Fruit fly (Drosophila melanogaster): ENCODE results near the gene CG2111.
"Not testable (repeated sequence)": the region's sequence is repeated elsewhere in the genome, so short reads cannot be mapped to it uniquely, and the experiment has no call there.

CG2111 gene

DNA sequence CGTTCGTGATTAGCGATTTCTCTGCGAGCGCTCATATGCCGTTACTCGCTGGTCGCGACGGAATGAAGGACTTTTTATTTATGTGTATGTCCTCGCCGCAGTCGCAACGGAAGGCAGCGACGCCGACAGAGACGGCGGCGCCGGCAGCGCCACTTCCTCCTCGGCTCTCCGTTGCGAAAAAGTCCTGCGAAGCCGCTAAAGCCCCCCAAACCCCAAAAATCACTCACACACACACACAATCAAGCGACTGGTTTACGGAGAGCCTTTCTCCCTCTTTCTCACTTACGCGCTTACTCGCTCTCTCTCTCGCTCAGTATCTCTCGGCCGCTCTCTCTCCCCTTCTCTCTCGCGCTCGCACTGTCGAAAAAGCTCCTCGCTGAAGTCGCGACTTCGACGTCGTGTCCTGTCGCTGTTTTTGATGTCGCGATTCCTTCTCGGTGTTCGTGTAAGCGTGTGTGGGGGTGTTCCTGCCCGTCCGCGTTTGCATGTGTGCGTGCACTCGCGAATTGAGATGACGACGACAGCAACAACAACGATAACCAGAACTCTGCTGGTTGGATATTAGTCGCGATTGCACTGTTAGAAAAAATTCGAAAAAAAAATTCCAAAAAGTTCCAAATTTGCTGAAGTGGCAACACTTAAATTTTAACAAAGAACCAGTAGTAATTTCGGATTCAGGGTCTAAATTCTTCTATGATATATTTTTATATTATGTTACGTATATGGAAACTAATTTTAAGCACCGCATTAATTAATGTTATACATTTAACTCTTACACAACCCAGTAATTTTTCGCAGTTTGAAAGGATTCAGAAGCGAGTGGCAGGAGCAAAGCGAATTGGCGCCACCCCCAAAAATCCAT is 37.1 kb upstream of the CG2111 start, which contains the start of gene CG43347 (continued):
- TF ChIP-seq dsf (GFP tag; optimal IDR thresholded peaks at IDR 0.05; ENCODE audit: borderline replicate concordance) (no peak), h (GFP tag; optimal IDR thresholded peaks at IDR 0.05) (peak; percentile 19), N (GFP tag; optimal IDR thresholded peaks at IDR 0.05) (no peak), dmrt93B (GFP tag; optimal IDR thresholded peaks at IDR 0.05) (peak; percentile 20), Jra (GFP tag; optimal IDR thresholded peaks at IDR 0.05) (no peak)

DNA sequence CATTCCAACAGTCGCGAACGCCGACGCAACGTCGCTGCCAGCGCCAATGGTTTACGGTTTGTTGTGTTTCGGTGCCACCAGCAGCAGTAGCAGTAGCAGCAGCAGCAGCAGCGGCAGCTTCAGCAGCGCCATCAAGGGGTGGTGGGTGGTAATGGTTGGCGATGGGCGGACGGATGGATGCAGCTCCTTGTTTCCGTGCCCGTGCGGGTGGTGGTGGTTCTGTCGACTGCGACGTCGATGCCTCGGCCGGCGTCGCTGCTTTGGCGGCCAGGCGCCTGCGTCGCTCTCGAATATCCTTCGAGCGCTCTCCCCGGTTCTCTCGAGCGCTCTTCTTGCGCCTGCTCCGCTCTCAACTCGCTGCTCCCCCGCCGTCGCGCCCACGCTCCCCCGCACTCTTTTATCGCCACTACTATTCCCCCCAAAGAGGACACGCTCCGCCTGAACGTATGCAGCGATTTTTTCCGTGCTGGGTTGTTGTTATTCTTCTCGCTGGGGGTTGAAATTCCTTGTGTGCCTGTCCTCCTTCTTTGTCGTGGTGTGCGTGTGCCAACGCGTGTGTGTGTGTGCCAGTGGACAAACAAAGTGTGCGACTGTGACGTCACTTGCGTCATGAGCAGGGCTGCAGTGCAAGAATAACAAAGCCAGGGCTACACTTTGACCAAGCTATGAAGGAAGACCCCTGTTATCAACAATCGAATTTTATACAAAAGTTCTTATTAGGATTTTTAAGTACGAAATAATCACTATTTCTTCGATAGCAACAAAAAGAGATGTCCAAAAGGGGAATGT is 36.1 kb upstream of the CG2111 start:
- TF ChIP-seq brk (GFP tag; optimal IDR thresholded peaks at IDR 0.05) (no peak), tai (GFP tag; optimal IDR thresholded peaks at IDR 0.05) (no peak), dmrt93B (GFP tag; optimal IDR thresholded peaks at IDR 0.05) (no peak), pan (optimal IDR thresholded peaks at IDR 0.05) (no peak), Jra (GFP tag; optimal IDR thresholded peaks at IDR 0.05) (no peak), Hr78 (GFP tag; optimal IDR thresholded peaks at IDR 0.05) (no peak), usp (GFP tag; optimal IDR thresholded peaks at IDR 0.05) (no peak), Hr83 (GFP tag; optimal IDR thresholded peaks at IDR 0.05; ENCODE audit: poor library complexity, severe bottlenecking) (no peak), GATAd (GFP tag; optimal IDR thresholded peaks at IDR 0.05) (no peak), Dfd (GFP tag; optimal IDR thresholded peaks at IDR 0.05) (no peak), CG9705 (GFP tag; optimal IDR thresholded peaks at IDR 0.05) (no peak), fru (GFP tag; optimal IDR thresholded peaks at IDR 0.05) (no peak), OdsH (GFP tag; optimal IDR thresholded peaks at IDR 0.05) (no peak)

DNA sequence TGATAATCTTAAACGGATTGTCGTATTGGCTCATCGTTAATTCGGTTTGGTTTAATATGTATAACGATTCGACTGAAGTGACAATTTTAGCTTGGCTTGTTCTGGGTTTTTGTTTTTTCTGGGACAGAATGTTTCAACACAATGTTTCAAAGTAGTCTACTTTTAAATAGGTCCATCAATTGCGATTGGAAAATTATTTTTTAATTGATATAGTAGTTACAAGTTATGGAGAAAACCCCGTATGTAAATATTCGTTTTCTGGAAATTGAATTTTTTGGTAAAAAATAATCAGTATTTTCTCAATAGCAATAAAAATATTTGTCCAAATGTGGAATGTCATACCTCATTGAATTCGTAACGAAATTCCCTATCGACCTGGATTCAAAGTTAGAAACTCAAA is 34.4 kb upstream of the CG2111 start, which contains the start of gene Rab9Db:
Gene Rab9Db (minus strand): TSS at position 101 of the 400 bp plus-strand sequence.
- TF ChIP-seq dl (GFP tag; optimal IDR thresholded peaks at IDR 0.05; ENCODE audit: insufficient read depth in 1 of 2, partially characterized antibody in 2 of 2); Abd-B (GFP tag; optimal IDR thresholded peaks at IDR 0.05); brk (GFP tag; optimal IDR thresholded peaks at IDR 0.05): not testable (repeated sequence)

DNA sequence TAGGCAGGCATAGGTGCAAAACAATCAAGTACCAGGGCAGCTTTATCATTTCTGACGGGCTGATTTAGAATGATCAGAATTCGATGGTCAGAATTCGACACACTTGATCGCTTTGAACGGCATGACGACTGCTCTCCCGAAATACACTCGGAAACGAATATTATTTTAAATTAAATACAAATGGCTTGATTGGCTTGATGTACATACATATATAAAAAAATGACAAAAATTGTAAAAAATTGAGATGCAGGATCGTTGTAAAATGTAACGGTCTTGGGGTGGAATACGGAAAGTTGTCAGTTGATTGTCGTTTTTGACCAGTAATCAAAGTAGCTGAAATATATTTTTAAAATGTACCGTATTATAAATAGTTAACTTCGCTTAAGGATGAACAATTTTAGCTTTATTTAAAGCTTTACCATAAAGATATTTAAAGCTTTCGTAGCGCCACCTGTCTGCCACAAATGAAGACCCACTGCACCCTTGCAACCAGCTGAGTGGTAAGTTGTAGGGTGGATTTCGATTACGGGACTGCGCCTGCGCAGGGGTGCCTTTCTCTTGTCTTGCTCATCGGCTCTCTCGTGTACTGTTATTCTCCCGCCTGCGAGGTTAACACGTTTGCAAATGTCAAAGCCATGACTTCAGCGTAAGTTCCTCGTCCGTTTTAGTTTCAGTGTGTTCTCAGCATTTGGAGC is 30.3 kb upstream of the CG2111 start, which contains the start of the genes CG9806 and X11Lbeta:
Gene CG9806 (minus strand): TSS at position 51 of the 695 bp plus-strand sequence.
Gene X11Lbeta (plus strand): TSS at position 676 of the 695 bp plus-strand sequence.
- no peak for TF ChIP-seq Hr78 (GFP tag; optimal IDR thresholded peaks at IDR 0.05)
- no peak for TF ChIP-seq GATAd (GFP tag; optimal IDR thresholded peaks at IDR 0.05)
- TF ChIP-seq Myc (optimal IDR thresholded peaks at IDR 0.05), result no peak
- TF ChIP-seq Sp1 (GFP tag; optimal IDR thresholded peaks at IDR 0.05), result no peak
- TF ChIP-seq Dif (GFP tag; optimal IDR thresholded peaks at IDR 0.05; ENCODE audit: partially characterized antibody), result no peak
- TF ChIP-seq CG32264 (GFP tag; optimal IDR thresholded peaks at IDR 0.05), result no peak
- TF ChIP-seq br (GFP tag; optimal IDR thresholded peaks at IDR 0.05), result no peak

DNA sequence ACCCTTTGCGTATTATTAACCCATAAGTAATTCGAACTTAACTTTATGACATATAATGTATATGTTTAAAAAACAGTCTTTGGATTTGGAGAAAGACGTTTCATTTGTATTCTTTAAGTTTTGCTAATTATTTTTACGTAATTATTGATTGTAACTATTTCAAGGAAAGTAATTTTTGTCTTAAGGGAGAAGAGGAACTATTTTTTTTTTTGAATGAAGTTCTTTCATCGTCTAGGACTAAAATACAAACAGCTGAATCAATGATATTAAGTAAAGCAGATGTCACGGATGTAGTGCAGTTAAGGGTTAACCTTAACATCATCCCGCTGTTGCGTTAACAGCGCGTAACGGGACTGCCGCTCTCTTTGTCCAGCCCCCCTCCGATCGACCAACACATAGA is 28.6 kb upstream of the CG2111 start:
- TF ChIP-seq tai (GFP tag; optimal IDR thresholded peaks at IDR 0.05) (no peak), woc (GFP tag; optimal IDR thresholded peaks at IDR 0.05) (no peak), Hr83 (GFP tag; optimal IDR thresholded peaks at IDR 0.05; ENCODE audit: poor library complexity, severe bottlenecking) (no peak), CG32264 (GFP tag; optimal IDR thresholded peaks at IDR 0.05) (no peak), Abd-B (GFP tag; optimal IDR thresholded peaks at IDR 0.05) (no peak), CG9705 (GFP tag; optimal IDR thresholded peaks at IDR 0.05) (no peak), Jra (GFP tag; optimal IDR thresholded peaks at IDR 0.05) (no peak), GATAd (GFP tag; optimal IDR thresholded peaks at IDR 0.05) (no peak), brk (GFP tag; optimal IDR thresholded peaks at IDR 0.05) (no peak), CrebA (GFP tag; optimal IDR thresholded peaks at IDR 0.05; ENCODE audit: borderline replicate concordance) (no peak), Hnf4 (GFP tag; optimal IDR thresholded peaks at IDR 0.05) (no peak), pan (optimal IDR thresholded peaks at IDR 0.05) (no peak), dsf (GFP tag; optimal IDR thresholded peaks at IDR 0.05; ENCODE audit: borderline replicate concordance) (no peak), Sp1 (GFP tag; optimal IDR thresholded peaks at IDR 0.05) (peak; percentile 35), Mio (GFP tag; optimal IDR thresholded peaks at IDR 0.05) (no peak), foxo (GFP tag; optimal IDR thresholded peaks at IDR 0.05) (peak in 1 of 2 experiments; percentile 62), Hr78 (GFP tag; optimal IDR thresholded peaks at IDR 0.05) (no peak), dmrt93B (GFP tag; optimal IDR thresholded peaks at IDR 0.05) (peak; percentile 12), Dif (GFP tag; optimal IDR thresholded peaks at IDR 0.05; ENCODE audit: partially characterized antibody) (no peak), dl (GFP tag; optimal IDR thresholded peaks at IDR 0.05; ENCODE audit: insufficient read depth in 1 of 2, partially characterized antibody in 2 of 2) (no peak), OdsH (GFP tag; optimal IDR thresholded peaks at IDR 0.05) (peak; percentile 38), jim (GFP tag; optimal IDR thresholded peaks at IDR 0.05) (no peak), HLH106 (tag; optimal IDR thresholded peaks at IDR 0.05) (peak; percentile 18), rgr (GFP tag; optimal IDR thresholded peaks at IDR 0.05) (peak; percentile 27), sage (GFP tag; optimal IDR thresholded peaks at IDR 0.05) (no peak), Rel (GFP tag; optimal IDR thresholded peaks at IDR 0.05) (no peak), Rel (tag; optimal IDR thresholded peaks at IDR 0.05) (no peak), sv (GFP tag; optimal IDR thresholded peaks at IDR 0.05) (no peak), h (GFP tag; optimal IDR thresholded peaks at IDR 0.05) (peak; percentile 58)

Data from whole organism, wandering third instar larva.